Fruit fly (Drosophila melanogaster) whole organism, embryonic: Measurements from ENCODE around the gene CG2278.

Experiments used
- Atf-2 ChIP-seq: fragments of 200-800 bp; sonication (Bioruptor generic); optimal IDR thresholded peaks from 2 replicates; lab custom pipeline; 2016; ENCODE audit warnings: missing biosample characterization, missing genetic modification characterization
- CG10147 ChIP-seq: fragments of 200-800 bp; sonication (Bioruptor generic); optimal IDR thresholded peaks from 2 replicates; lab custom pipeline; 2019; ENCODE audit warnings: missing biosample characterization, mild to moderate bottlenecking, missing genetic modification characterization, moderate library complexity
- CG12236 ChIP-seq: fragments of 200-800 bp; sonication (Bioruptor generic); optimal IDR thresholded peaks from 2 replicates; lab custom pipeline; 2016; ENCODE audit warnings: missing biosample characterization, missing genetic modification characterization
- CG12942 ChIP-seq: fragments of 200-800 bp; sonication (Bioruptor generic); optimal IDR thresholded peaks from 3 replicates; lab custom pipeline; 2016; ENCODE audit warnings: missing biosample characterization, missing genetic modification characterization
- CG13287 ChIP-seq: fragments of 200-800 bp; sonication (Bioruptor generic); IDR thresholded peaks from 2 replicates; pipeline ENCODE4 v1.3.6; 2022; ENCODE audit warnings: missing biosample characterization, missing genetic modification characterization; ENCODE audit not compliant: partially characterized antibody
- CG13624 ChIP-seq: fragments of 200-800 bp; sonication (Bioruptor generic); optimal IDR thresholded peaks from 2 replicates; lab custom pipeline; 2016; ENCODE audit warnings: missing biosample characterization, missing genetic modification characterization
- CG13894 ChIP-seq: fragments of 200-800 bp; sonication (Bioruptor generic); optimal IDR thresholded peaks from 3 replicates; lab custom pipeline; 2018; ENCODE audit warnings: missing biosample characterization, mild to moderate bottlenecking, missing genetic modification characterization, moderate library complexity
- CG14050 ChIP-seq: fragments of 200-800 bp; sonication (Bioruptor generic); IDR thresholded peaks from 3 replicates; pipeline ENCODE4 v1.3.6; 2022; ENCODE audit warnings: missing biosample characterization, missing genetic modification characterization
- CG1602 ChIP-seq: fragments of 200-800 bp; sonication (Bioruptor generic); optimal IDR thresholded peaks from 3 replicates; lab custom pipeline; 2016; ENCODE audit warnings: missing biosample characterization, missing genetic modification characterization
- CG1603 ChIP-seq: fragments of 200-800 bp; sonication (Bioruptor generic); optimal IDR thresholded peaks from 2 replicates; lab custom pipeline; 2019; ENCODE audit warnings: missing biosample characterization, mild to moderate bottlenecking, missing genetic modification characterization, moderate library complexity
- CG16779 ChIP-seq: fragments of 200-800 bp; sonication (Bioruptor generic); IDR thresholded peaks from 2 replicates; pipeline ENCODE4 v1.3.6; 2022; ENCODE audit warnings: missing biosample characterization, missing genetic modification characterization
- CG16813 ChIP-seq: fragments of 200-800 bp; sonication (Bioruptor generic); IDR thresholded peaks from 3 replicates; pipeline ENCODE4 v1.3.6; 2022; ENCODE audit warnings: missing biosample characterization, missing genetic modification characterization; ENCODE audit not compliant: partially characterized antibody
- CG18011 ChIP-seq: fragments of 200-800 bp; sonication (Bioruptor generic); optimal IDR thresholded peaks from 2 replicates; lab custom pipeline; 2017; ENCODE audit warnings: missing biosample characterization, missing genetic modification characterization, mild to moderate bottlenecking, moderate library complexity, missing genotype
- CG18262 ChIP-seq: fragments of 200-800 bp; optimal IDR thresholded peaks from 3 replicates; lab custom pipeline; 2019; ENCODE audit warnings: missing biosample characterization, mild to moderate bottlenecking, missing genetic modification characterization, moderate library complexity
- CG2120 ChIP-seq: fragments of 200-800 bp; sonication (Bioruptor generic); optimal IDR thresholded peaks from 3 replicates; lab custom pipeline; 2016; ENCODE audit warnings: missing biosample characterization, missing genetic modification characterization
- CG31365 ChIP-seq: fragments of 200-800 bp; sonication (Bioruptor generic); optimal IDR thresholded peaks from 2 replicates; lab custom pipeline; 2018; ENCODE audit warnings: missing biosample characterization, mild to moderate bottlenecking, missing genetic modification characterization
- CG3847 ChIP-seq: fragments of 200-800 bp; sonication (Bioruptor generic); IDR thresholded peaks from 2 replicates; pipeline ENCODE4 v1.3.6; 2022; ENCODE audit warnings: missing biosample characterization, missing genetic modification characterization
- CG4707 ChIP-seq: fragments of 200-800 bp; sonication (Bioruptor generic); optimal IDR thresholded peaks from 2 replicates; lab custom pipeline; 2018; ENCODE audit warnings: missing biosample characterization, mild to moderate bottlenecking, missing genetic modification characterization, moderate library complexity
- CG6254 ChIP-seq: fragments of 200-800 bp; sonication (Bioruptor generic); optimal IDR thresholded peaks from 3 replicates; lab custom pipeline; 2017; ENCODE audit warnings: mild to moderate bottlenecking, missing biosample characterization, missing genetic modification reagents, missing genetic modification characterization
- CG6683 ChIP-seq: fragments of 200-800 bp; sonication (Bioruptor generic); optimal IDR thresholded peaks from 2 replicates; lab custom pipeline; 2017; ENCODE audit warnings: missing biosample characterization, mild to moderate bottlenecking, missing genetic modification characterization, missing genetic modification reagents
- CG6765 ChIP-seq: fragments of 200-800 bp; sonication (Bioruptor generic); optimal IDR thresholded peaks from 3 replicates; lab custom pipeline; 2017; ENCODE audit warnings: missing biosample characterization, mild to moderate bottlenecking, missing genetic modification characterization
- CG6813 ChIP-seq: fragments of 200-800 bp; sonication (Bioruptor generic); optimal IDR thresholded peaks from 2 replicates; lab custom pipeline; 2017; ENCODE audit warnings: missing biosample characterization, missing genetic modification characterization, mild to moderate bottlenecking, moderate library complexity, missing genetic modification reagents
- CG7839 ChIP-seq: fragments of 200-800 bp; sonication (Bioruptor generic); optimal IDR thresholded peaks from 3 replicates; lab custom pipeline; 2018; ENCODE audit warnings: missing biosample characterization, mild to moderate bottlenecking, missing genetic modification characterization, moderate library complexity
- CG8359 ChIP-seq: fragments of 200-800 bp; sonication (Bioruptor generic); optimal IDR thresholded peaks from 2 replicates; lab custom pipeline; 2017; ENCODE audit warnings: missing biosample characterization, mild to moderate bottlenecking, missing genetic modification characterization, borderline replicate concordance
- Dfd ChIP-seq, 2 experiments: fragments of >200 bp; optimal IDR thresholded peaks; 2 replicates each; lab custom pipeline; 2017; ENCODE audit warnings: missing biosample characterization in 2 of 2, missing genetic modification characterization in 2 of 2
- Doc3 ChIP-seq: fragments of 200-800 bp; sonication (Bioruptor generic); IDR thresholded peaks from 3 replicates; pipeline ENCODE4 v1.3.6; 2022; ENCODE audit warnings: missing biosample characterization, missing genetic modification characterization; ENCODE audit not compliant: partially characterized antibody
- Ets65A ChIP-seq: fragments of 200-800 bp; sonication (Bioruptor generic); peaks from one replicate; lab custom pipeline; 2016; ENCODE audit warnings: missing biosample characterization, missing genetic modification characterization
- Max ChIP-seq: fragments of 200-800 bp; sonication (Bioruptor generic); optimal IDR thresholded peaks from 2 replicates; lab custom pipeline; 2016; ENCODE audit warnings: missing biosample characterization, mild to moderate bottlenecking, missing genetic modification characterization
- Rx ChIP-seq: fragments of 200-800 bp; sonication (Bioruptor generic); IDR thresholded peaks from 2 replicates; pipeline ENCODE4 v1.3.6; 2022; ENCODE audit warnings: missing biosample characterization, missing genetic modification characterization
- Sin3A ChIP-seq: fragments of >200 bp; optimal IDR thresholded peaks from 2 replicates; lab custom pipeline; 2018
- ab ChIP-seq: fragments of 200-800 bp; sonication (Bioruptor generic); optimal IDR thresholded peaks from 2 replicates; lab custom pipeline; 2016; ENCODE audit warnings: missing biosample characterization, missing genetic modification characterization
- bcd ChIP-seq: fragments of 200-800 bp; sonication (Bioruptor generic); optimal IDR thresholded peaks from 2 replicates; lab custom pipeline; 2017; ENCODE audit warnings: missing biosample characterization, mild to moderate bottlenecking, missing genetic modification characterization
- bowl ChIP-seq: fragments of 200-800 bp; sonication (Bioruptor generic); IDR thresholded peaks from 2 replicates; pipeline ENCODE4 v1.3.6; 2022; ENCODE audit warnings: missing biosample characterization, missing genetic modification characterization
- danr ChIP-seq: fragments of 200-800 bp; sonication (Bioruptor generic); IDR thresholded peaks from 2 replicates; pipeline ENCODE4 v1.3.6; 2022; ENCODE audit warnings: missing biosample characterization, missing genetic modification characterization
- emc ChIP-seq: fragments of 200-800 bp; sonication (Bioruptor generic); optimal IDR thresholded peaks from 2 replicates; lab custom pipeline; 2016; ENCODE audit warnings: missing biosample characterization, missing genetic modification characterization
- gro ChIP-seq: fragments of 200-800 bp; sonication (Bioruptor generic); optimal IDR thresholded peaks from 2 replicates; lab custom pipeline; 2016; ENCODE audit warnings: missing biosample characterization, missing genetic modification characterization
- mld ChIP-seq: fragments of 200-800 bp; sonication (Bioruptor generic); IDR thresholded peaks from 3 replicates; pipeline ENCODE4 v1.3.6; 2022; ENCODE audit warnings: missing biosample characterization, missing genetic modification characterization; ENCODE audit not compliant: partially characterized antibody
- nom ChIP-seq: fragments of 200-800 bp; sonication (Bioruptor generic); optimal IDR thresholded peaks from 2 replicates; lab custom pipeline; 2017; ENCODE audit warnings: missing biosample characterization, missing genetic modification characterization, mild to moderate bottlenecking, moderate library complexity, missing genetic modification reagents
- odd ChIP-seq: fragments of 200-800 bp; sonication (Bioruptor generic); optimal IDR thresholded peaks from 2 replicates; lab custom pipeline; 2017; ENCODE audit warnings: missing biosample characterization, mild to moderate bottlenecking, missing genetic modification characterization
- rib ChIP-seq: fragments of 200-800 bp; sonication (Bioruptor generic); IDR thresholded peaks from 2 replicates; pipeline ENCODE4 v1.3.6; 2022; ENCODE audit warnings: missing biosample characterization, missing genetic modification characterization
- salm ChIP-seq: fragments of 200-800 bp; sonication (Bioruptor generic); optimal IDR thresholded peaks from 2 replicates; lab custom pipeline; 2018; ENCODE audit warnings: missing biosample characterization, mild to moderate bottlenecking, missing genetic modification characterization
- schlank ChIP-seq: fragments of 200-800 bp; sonication (Bioruptor generic); optimal IDR thresholded peaks from 2 replicates; lab custom pipeline; 2018; ENCODE audit warnings: missing biosample characterization, mild to moderate bottlenecking, missing genetic modification characterization
- shn ChIP-seq: fragments of 200-800 bp; sonication (Bioruptor generic); optimal IDR thresholded peaks from 3 replicates; lab custom pipeline; 2016; ENCODE audit warnings: missing biosample characterization, missing genetic modification characterization
- sqz ChIP-seq: fragments of 200-800 bp; sonication (Bioruptor generic); optimal IDR thresholded peaks from 3 replicates; lab custom pipeline; 2018; ENCODE audit warnings: missing biosample characterization, mild to moderate bottlenecking, missing genetic modification characterization
- trem ChIP-seq: fragments of 200-800 bp; optimal IDR thresholded peaks from 3 replicates; lab custom pipeline; 2019; ENCODE audit warnings: missing biosample characterization, mild to moderate bottlenecking, missing genetic modification characterization, moderate library complexity
- tup ChIP-seq: fragments of 200-800 bp; sonication (Bioruptor generic); optimal IDR thresholded peaks from 2 replicates; lab custom pipeline; 2016; ENCODE audit warnings: missing biosample characterization, mild to moderate bottlenecking, missing genetic modification characterization, moderate library complexity
- tx ChIP-seq: fragments of 200-800 bp; sonication (Bioruptor generic); optimal IDR thresholded peaks from 2 replicates; lab custom pipeline; 2016; ENCODE audit warnings: missing biosample characterization, missing genetic modification characterization
- vfl ChIP-seq: fragments of 200-800 bp; sonication (Bioruptor generic); optimal IDR thresholded peaks from 2 replicates; lab custom pipeline; 2016; ENCODE audit warnings: missing biosample characterization, missing genetic modification characterization

CG2278 gene

dm6 chrX:8158942-8159472 lies 11.1 kb downstream of the CG2278 start (continued):
- TF ChIP-seq danr (GFP tag; lab: Robert Waterston, UW) (no peak), nom (GFP tag; lab: Kevin White, UChicago) (peak; percentile 96), trem (no peak), CG8359 (GFP tag; lab: Kevin White, UChicago) (no peak)

dm6 chrX:8157294-8157693 lies 12.8 kb downstream of the CG2278 start, which contains the start of the genes Traf6 and GIIIspla2:
Gene Traf6, minus strand, starts transcription at chrX:8157386.
Gene GIIIspla2, plus strand, starts transcription at chrX:8157628.
- TF ChIP-seq CG6765 (GFP tag; lab: Kevin White, UChicago) (peak; percentile 30), sqz (GFP tag; lab: Kevin White, UChicago) (no peak), CG3847 (GFP tag; lab: Robert Waterston, UW) (peak; percentile 86), CG4707 (GFP tag; lab: Kevin White, UChicago) (no peak), gro (GFP tag; lab: Kevin White, UChicago) (peak; percentile 51), bcd (GFP tag; lab: Kevin White, UChicago) (peak; percentile 72), CG16779 (GFP tag; lab: Robert Waterston, UW) (peak; percentile 24; the same call in 1 of the 2 replicates), CG7839 (tag; lab: Kevin White, UChicago) (peak; percentile 71), CG1602 (GFP tag; lab: Kevin White, UChicago) (peak; percentile 57), CG14050 (GFP tag; lab: Robert Waterston, UW) (peak; percentile 72), Sin3A (peak; percentile 75), vfl (GFP tag; lab: Kevin White, UChicago) (peak; percentile 59), salm (tag; lab: Kevin White, UChicago) (peak; percentile 50), bowl (GFP tag; lab: Robert Waterston, UW) (peak; percentile 53; the same call in 1 of the 2 replicates), CG2120 (GFP tag; lab: Kevin White, UChicago) (peak; percentile 87), odd (GFP tag; lab: Kevin White, UChicago) (no peak), Dfd (GFP tag; optimal IDR thresholded peaks at IDR 0.05; lab: Kevin White, UChicago) (no peak), CG18011 (peak; percentile 67), CG12942 (GFP tag; lab: Kevin White, UChicago) (peak; percentile 56), CG16813 (peak; percentile 44; the same call in 1 of the 3 replicates), mld (GFP tag; lab: Robert Waterston, UW) (no peak), ab (GFP tag; lab: Kevin White, UChicago) (no peak), CG1603 (tag; lab: Kevin White, UChicago) (peak; percentile 90), CG13624 (GFP tag; lab: Kevin White, UChicago) (peak; percentile 56), CG6813 (GFP tag; lab: Kevin White, UChicago) (no peak), CG12236 (GFP tag; lab: Kevin White, UChicago) (peak; percentile 11), schlank (tag; lab: Kevin White, UChicago) (peak; percentile 56), Atf-2 (peak; percentile 23), CG31365 (tag; lab: Kevin White, UChicago) (no peak), emc (peak; percentile 21), CG13287 (peak; percentile 59), CG13894 (no peak), Doc3 (GFP tag; lab: Robert Waterston, UW) (no peak), Max (GFP tag; lab: Kevin White, UChicago) (peak; percentile 67), Ets65A (GFP tag; lab: Kevin White, UChicago) (peak; percentile 97), rib (GFP tag; lab: Robert Waterston, UW) (no peak), CG18262 (peak; percentile 86), CG6254 (peak; percentile 43), Rx (peak; percentile 71), tx (GFP tag; lab: Kevin White, UChicago) (peak; percentile 38), tup (GFP tag; lab: Kevin White, UChicago) (peak; percentile 40), shn (GFP tag; lab: Kevin White, UChicago) (peak; percentile 77), CG6683 (GFP tag; lab: Kevin White, UChicago) (peak; percentile 36), CG10147 (GFP tag; lab: Kevin White, UChicago) (peak; percentile 66)
